Worm (Caenorhabditis elegans) whole organism, L3 larva: ENCODE measurements around the gene iglr-1.

Experiments used
- ZK546.5 ChIP-seq: sonication (generic microtip); optimal IDR thresholded peaks from 2 replicates; lab custom pipeline; 2017; ENCODE audit warnings: missing biosample characterization, missing genetic modification characterization
- ceh-16 ChIP-seq: sonication (generic microtip); optimal IDR thresholded peaks from 2 replicates; lab custom pipeline; 2017; ENCODE audit warnings: missing biosample characterization, missing genetic modification characterization
- elt-1 ChIP-seq: fragments of 150-350 bp; optimal IDR thresholded peaks from 2 replicates; lab custom pipeline; 2014; ENCODE audit warnings: missing biosample characterization, missing genetic modification characterization
- elt-3 ChIP-seq, 3 experiments: fragments of 150-350 bp in 1 of 3; sonication (generic microtip) in 2 of 3; optimal IDR thresholded peaks; 2 replicates in 2 of 3; 4 replicates in 1 of 3; lab custom pipeline; 2014 to 2017; ENCODE audit warnings: missing biosample characterization in 3 of 3, missing genetic modification characterization in 3 of 3
- fkh-10 ChIP-seq: sonication (generic microtip); optimal IDR thresholded peaks from 2 replicates; lab custom pipeline; 2017; ENCODE audit warnings: missing biosample characterization, missing genetic modification reagents, missing genetic modification characterization
- fos-1 ChIP-seq: fragments of 150-350 bp; optimal IDR thresholded peaks from 2 replicates; lab custom pipeline; 2014; ENCODE audit warnings: missing biosample characterization, missing genetic modification characterization
- jun-1 ChIP-seq: fragments of 150-350 bp; optimal IDR thresholded peaks from 2 replicates; lab custom pipeline; 2014; ENCODE audit warnings: missing biosample characterization, missing genetic modification reagents, missing genetic modification characterization
- mdl-1 ChIP-seq: fragments of 150-350 bp; optimal IDR thresholded peaks from 2 replicates; lab custom pipeline; 2014; ENCODE audit warnings: missing biosample characterization, missing genetic modification characterization
- nhr-237 ChIP-seq: fragments of 150-350 bp; optimal IDR thresholded peaks from 2 replicates; lab custom pipeline; 2014; ENCODE audit warnings: missing biosample characterization, missing genetic modification characterization
- nhr-28 ChIP-seq: fragments of 150-350 bp; optimal IDR thresholded peaks from 2 replicates; lab custom pipeline; 2014; ENCODE audit warnings: missing biosample characterization, missing genetic modification characterization
- pqm-1 ChIP-seq: fragments of 150-350 bp; optimal IDR thresholded peaks from 2 replicates; lab custom pipeline; 2017; ENCODE audit warnings: missing biosample characterization, missing genetic modification characterization, inconsistent platforms
- skn-1 ChIP-seq: fragments of 150-350 bp; optimal IDR thresholded peaks from 2 replicates; lab custom pipeline; 2014; ENCODE audit warnings: missing biosample characterization, missing genetic modification characterization
- ztf-11 ChIP-seq: fragments of 150-350 bp; optimal IDR thresholded peaks from 2 replicates; lab custom pipeline; 2014; ENCODE audit warnings: missing biosample characterization, missing genetic modification characterization

DNA sequence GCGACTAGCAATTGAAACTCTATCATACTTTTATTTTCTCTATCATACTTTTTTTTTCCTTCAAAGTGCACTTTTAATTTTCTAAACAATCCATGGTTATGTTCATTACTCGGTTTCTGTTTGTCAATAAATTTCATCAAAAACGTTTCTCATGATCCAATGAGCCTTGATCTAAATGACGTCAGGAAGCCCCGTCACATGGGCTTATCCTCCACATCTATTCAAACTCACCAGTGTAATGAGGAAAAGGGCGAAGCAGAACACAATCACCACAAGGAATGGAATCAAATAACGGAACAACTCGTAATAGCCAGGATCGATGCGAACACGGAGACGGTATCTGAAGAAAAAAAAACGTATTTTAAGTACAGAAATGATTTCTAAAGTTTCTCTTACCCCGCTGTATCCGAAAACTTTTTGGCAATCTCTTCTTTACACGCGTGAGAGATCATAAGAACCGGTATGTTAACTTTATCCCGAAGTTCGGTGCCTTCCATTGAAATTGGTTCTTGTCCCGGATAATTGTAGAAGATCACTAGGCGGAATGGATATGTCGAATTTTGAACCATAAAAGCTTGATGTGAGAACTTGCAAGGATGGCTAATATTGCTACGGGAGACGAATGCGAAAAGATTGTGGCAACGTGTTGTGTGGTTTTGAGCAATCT lies 48.0 kb upstream of the iglr-1 start:
- no peak for TF ChIP-seq fos-1
- TF ChIP-seq nhr-28 (tag; lab: Kevin White, UChicago), result no peak
- no peak for TF ChIP-seq jun-1 (tag; lab: Kevin White, UChicago)
- TF ChIP-seq elt-1 (tag; lab: Kevin White, UChicago), result no peak
- no peak for TF ChIP-seq fkh-10
- no peak for TF ChIP-seq mdl-1 (tag; lab: Kevin White, UChicago)
- TF ChIP-seq ztf-11 (tag; lab: Kevin White, UChicago), result no peak
- TF ChIP-seq pqm-1 (tag; lab: Kevin White, UChicago), result no peak
- no peak for TF ChIP-seq nhr-237 (tag; lab: Kevin White, UChicago)
- TF ChIP-seq ceh-16 (tag; lab: Kevin White, UChicago), result no peak
- no peak for TF ChIP-seq skn-1 (tag; lab: Kevin White, UChicago)
- no peak for TF ChIP-seq ZK546.5 (tag; lab: Kevin White, UChicago)
- no peak for TF ChIP-seq elt-3 (tag; optimal IDR thresholded peaks at IDR 0.05; lab: Kevin White, UChicago)
